Worm (Caenorhabditis elegans): ENCODE results near the gene vmo-1.

DNA sequence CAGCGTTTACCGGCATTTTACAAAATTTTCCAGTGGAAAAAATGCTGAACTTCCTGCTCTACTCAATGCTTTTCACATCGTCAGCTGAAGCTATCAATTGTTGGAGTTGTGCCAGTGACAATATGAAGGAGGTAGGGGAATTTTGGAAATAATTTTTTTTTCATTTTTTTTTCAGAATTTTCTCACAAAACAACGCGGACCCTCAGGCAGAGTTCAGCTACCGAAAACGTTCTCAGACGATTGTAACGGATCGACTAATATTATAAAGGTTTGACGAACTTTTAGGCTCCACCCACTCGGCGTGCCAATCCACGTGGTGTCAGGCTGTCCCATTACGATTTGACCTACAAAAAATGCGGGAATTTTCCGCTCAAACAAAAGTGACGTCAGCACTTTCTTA, 26.7 kb upstream of the vmo-1 start, which contains the start of gene F26F2.8:
- TF ChIP-seq sem-4 (tag; optimal IDR thresholded peaks at IDR 0.05) (no peak), ama-1 (optimal IDR thresholded peaks at IDR 0.05) (no peak), R02D3.7 (tag; optimal IDR thresholded peaks at IDR 0.05) (no peak), nhr-77 (tag; optimal IDR thresholded peaks at IDR 0.05) (no peak), skn-1 (tag; optimal IDR thresholded peaks at IDR 0.05) (no peak), peb-1 (tag; optimal IDR thresholded peaks at IDR 0.05) (no peak), aly-2 (tag; optimal IDR thresholded peaks at IDR 0.05) (no peak)

Data from whole organism, L2 larva.